Fruit fly (Drosophila melanogaster) whole organism, pupa: Measurements from ENCODE around the gene osi.

ENCODE experiments used
- CG10348 ChIP-seq: fragments of 200-800 bp; sonication (Bioruptor generic); IDR thresholded peaks from 2 replicates; pipeline ENCODE4 v1.3.6; 2022; ENCODE audit warnings: missing biosample characterization, missing genetic modification characterization
- CG12605 ChIP-seq: fragments of 200-800 bp; sonication (Bioruptor generic); IDR thresholded peaks from 2 replicates; pipeline ENCODE4 v1.3.6; 2022; ENCODE audit warnings: missing biosample characterization, missing genetic modification characterization
- CG13204 ChIP-seq: fragments of 200-800 bp; sonication (Bioruptor generic); optimal IDR thresholded peaks from 2 replicates; lab custom pipeline; 2018; ENCODE audit warnings: missing biosample characterization, mild to moderate bottlenecking, missing genetic modification characterization, moderate library complexity
- CG14655 ChIP-seq: fragments of 200-800 bp; sonication (Bioruptor generic); optimal IDR thresholded peaks from 3 replicates; lab custom pipeline; 2017; ENCODE audit warnings: mild to moderate bottlenecking, missing biosample characterization, missing genetic modification reagents, missing genetic modification characterization
- CG15710 ChIP-seq: fragments of 200-800 bp; sonication (Bioruptor generic); optimal IDR thresholded peaks from 2 replicates; lab custom pipeline; 2018; ENCODE audit warnings: missing biosample characterization, mild to moderate bottlenecking, missing genetic modification characterization, moderate library complexity
- CG17806 ChIP-seq: fragments of 200-800 bp; sonication (Bioruptor generic); optimal IDR thresholded peaks from 2 replicates; lab custom pipeline; 2018; ENCODE audit warnings: missing biosample characterization, mild to moderate bottlenecking, missing genetic modification characterization, moderate library complexity
- CG32121 ChIP-seq: fragments of 200-800 bp; sonication (Bioruptor generic); IDR thresholded peaks from 2 replicates; pipeline ENCODE4 v1.3.6; 2022; ENCODE audit warnings: missing biosample characterization, missing genetic modification characterization
- CG34367 ChIP-seq: fragments of 200-800 bp; sonication (Bioruptor generic); optimal IDR thresholded peaks from 2 replicates; lab custom pipeline; 2018; ENCODE audit warnings: missing biosample characterization, mild to moderate bottlenecking, missing genetic modification characterization
- CG4496 ChIP-seq: fragments of 200-800 bp; sonication (Bioruptor generic); IDR thresholded peaks from 3 replicates; pipeline ENCODE4 v1.3.6; 2022; ENCODE audit warnings: missing biosample characterization, missing genetic modification characterization
- CG8159 ChIP-seq: fragments of 200-800 bp; sonication (Bioruptor generic); optimal IDR thresholded peaks from 3 replicates; lab custom pipeline; 2018; ENCODE audit warnings: missing biosample characterization, mild to moderate bottlenecking, missing genetic modification characterization, moderate library complexity
- CG8301 ChIP-seq: fragments of 200-800 bp; sonication (Bioruptor generic); optimal IDR thresholded peaks from 2 replicates; lab custom pipeline; 2018; ENCODE audit warnings: missing biosample characterization, mild to moderate bottlenecking, missing genetic modification characterization
- CG9948 ChIP-seq: fragments of 200-800 bp; sonication (Bioruptor generic); optimal IDR thresholded peaks from 2 replicates; lab custom pipeline; 2018; ENCODE audit warnings: missing biosample characterization, mild to moderate bottlenecking, missing genetic modification characterization, moderate library complexity
- D1 ChIP-seq: fragments of 200-800 bp; sonication (Bioruptor generic); optimal IDR thresholded peaks from 2 replicates; lab custom pipeline; 2018; ENCODE audit warnings: missing biosample characterization, mild to moderate bottlenecking, missing genetic modification characterization, moderate library complexity
- EcR ChIP-seq: fragments of 200-800 bp; sonication (Bioruptor generic); optimal IDR thresholded peaks from 3 replicates; lab custom pipeline; 2019; ENCODE audit warnings: missing biosample characterization, missing genetic modification characterization, mild to moderate bottlenecking, moderate library complexity, missing genetic modification reagents
- Ets98B ChIP-seq: fragments of 200-800 bp; sonication (Bioruptor generic); IDR thresholded peaks from 2 replicates; pipeline ENCODE4 v1.3.6; 2022; ENCODE audit warnings: missing biosample characterization, missing genetic modification characterization
- Pif1A ChIP-seq: fragments of 200-800 bp; sonication (Bioruptor generic); optimal IDR thresholded peaks from 3 replicates; lab custom pipeline; 2016; ENCODE audit warnings: missing biosample characterization, missing genetic modification characterization
- Pif1B ChIP-seq: fragments of 200-800 bp; sonication (Bioruptor generic); optimal IDR thresholded peaks from 3 replicates; lab custom pipeline; 2016; ENCODE audit warnings: missing biosample characterization, missing genetic modification characterization
- Snoo ChIP-seq: fragments of 200-800 bp; sonication (Bioruptor generic); optimal IDR thresholded peaks from 3 replicates; lab custom pipeline; 2017; ENCODE audit warnings: missing biosample characterization, mild to moderate bottlenecking, missing genetic modification characterization, inconsistent platforms
- fd96Ca ChIP-seq: fragments of 200-800 bp; sonication (Bioruptor generic); IDR thresholded peaks from 3 replicates; pipeline ENCODE4 v1.3.6; 2022; ENCODE audit warnings: missing biosample characterization, missing genetic modification characterization
- gl ChIP-seq: fragments of 200-800 bp; sonication (Bioruptor generic); optimal IDR thresholded peaks from 2 replicates; lab custom pipeline; 2018; ENCODE audit warnings: missing biosample characterization, mild to moderate bottlenecking, missing genetic modification characterization
- rn ChIP-seq: fragments of 200-800 bp; sonication (Bioruptor generic); IDR thresholded peaks from 2 replicates; pipeline ENCODE4 v1.3.6; 2022; ENCODE audit warnings: missing biosample characterization, missing genetic modification characterization

The osi gene

dm6 chr2L:16862526-16862925 lies 25.2 kb downstream of the osi start:
- TF ChIP-seq Snoo (no peak), CG14655 (GFP tag; lab: Kevin White, UChicago) (no peak), rn (GFP tag; lab: Robert Waterston, UW) (no peak)

- TF ChIP-seq D1 (tag; lab: Kevin White, UChicago) (no peak), CG14655 (GFP tag; lab: Kevin White, UChicago) (no peak), CG15710 (tag; lab: Kevin White, UChicago) (no peak), EcR (GFP tag; lab: Kevin White, UChicago) (no peak), CG8159 (tag; lab: Kevin White, UChicago) (no peak), CG32121 (GFP tag; lab: Robert Waterston, UW) (no peak), Pif1B (no peak), CG9948 (no peak), CG34367 (tag; lab: Kevin White, UChicago) (no peak), CG4496 (GFP tag; lab: Robert Waterston, UW) (no peak), fd96Ca (GFP tag; lab: Robert Waterston, UW) (no peak), CG8301 (tag; lab: Kevin White, UChicago) (no peak)
- TF ChIP-seq, all 21 proteins: peak for 0
Observed at dm6 chr2L:16861126-16861525, 26.6 kb downstream of the osi start, which contains the start of gene CG6012. TSS of gene CG6012 (minus strand) at chr2L:16861489.

dm6 chr2L:16859566-16859965 lies 28.2 kb downstream of the osi start:
- TF ChIP-seq D1 (tag; lab: Kevin White, UChicago) (peak; percentile 42), EcR (GFP tag; lab: Kevin White, UChicago) (no peak)

- TF ChIP-seq CG12605 (GFP tag; lab: Robert Waterston, UW) (no peak), EcR (GFP tag; lab: Kevin White, UChicago) (no peak), CG9948 (no peak), rn (GFP tag; lab: Robert Waterston, UW) (no peak), CG34367 (tag; lab: Kevin White, UChicago) (no peak), CG14655 (GFP tag; lab: Kevin White, UChicago) (no peak), CG4496 (GFP tag; lab: Robert Waterston, UW) (no peak), Pif1B (no peak), D1 (tag; lab: Kevin White, UChicago) (no peak), CG32121 (GFP tag; lab: Robert Waterston, UW) (no peak), CG17806 (tag; lab: Kevin White, UChicago) (no peak), CG8159 (tag; lab: Kevin White, UChicago) (no peak), Pif1A (GFP tag; lab: Kevin White, UChicago) (no peak)
- TF ChIP-seq, all 21 proteins: peak for 0
Observed at dm6 chr2L:16859103-16859502, 28.7 kb downstream of the osi start.

- TF ChIP-seq CG12605 (GFP tag; lab: Robert Waterston, UW), result no peak
- TF ChIP-seq D1 (tag; lab: Kevin White, UChicago), result peak; percentile 38
Observed at dm6 chr2L:16858466-16859007, 29.2 kb downstream of the osi start, which contains the start of gene CG31809. TSS of gene CG31809 (minus strand) at chr2L:16858714.

- TF ChIP-seq CG4496 (GFP tag; lab: Robert Waterston, UW) (no peak), CG12605 (GFP tag; lab: Robert Waterston, UW) (no peak), CG32121 (GFP tag; lab: Robert Waterston, UW) (no peak), D1 (tag; lab: Kevin White, UChicago) (no peak), CG34367 (tag; lab: Kevin White, UChicago) (no peak), CG10348 (GFP tag; lab: Robert Waterston, UW) (no peak)
Observed at dm6 chr2L:16857665-16858064, 30.1 kb downstream of the osi start.

dm6 chr2L:16857131-16857530 lies 30.6 kb downstream of the osi start:
- no peak for TF ChIP-seq CG34367 (tag; lab: Kevin White, UChicago)
- TF ChIP-seq Pif1B, result no peak
- no peak for TF ChIP-seq Ets98B (GFP tag; lab: Robert Waterston, UW)
- TF ChIP-seq D1 (tag; lab: Kevin White, UChicago), result no peak
- TF ChIP-seq CG13204, result no peak
- TF ChIP-seq CG15710 (tag; lab: Kevin White, UChicago), result no peak
- TF ChIP-seq gl (tag; lab: Kevin White, UChicago), result no peak
- TF ChIP-seq fd96Ca (GFP tag; lab: Robert Waterston, UW), result no peak
- TF ChIP-seq EcR (GFP tag; lab: Kevin White, UChicago), result no peak
- no peak for TF ChIP-seq CG4496 (GFP tag; lab: Robert Waterston, UW)
- no peak for TF ChIP-seq Snoo
- TF ChIP-seq CG12605 (GFP tag; lab: Robert Waterston, UW), result no peak
